Worm (Caenorhabditis elegans) whole organism, L4 larva: ENCODE results near the gene ccpp-6.

Experiments used
- D1046.2 ChIP-seq: fragments of 200-800 bp; sonication (Bioruptor generic); IDR thresholded peaks from 2 replicates; pipeline ENCODE4 v1.3.6; 2022; ENCODE audit warnings: missing genetic modification characterization, missing compliant biosample characterization
- F37D6.2 ChIP-seq: sonication (generic microtip); optimal IDR thresholded peaks from 2 replicates; lab custom pipeline; 2016; ENCODE audit warnings: mild to moderate bottlenecking, missing genetic modification characterization, missing compliant biosample characterization
- R02D3.7 ChIP-seq: fragments of 150-350 bp; sonication (generic microtip); optimal IDR thresholded peaks from 3 replicates; lab custom pipeline; 2014; ENCODE audit warnings: missing biosample characterization, missing genetic modification characterization
- T20F7.1 ChIP-seq: fragments of 200-800 bp; sonication (Bioruptor generic); optimal IDR thresholded peaks from 2 replicates; lab custom pipeline; 2018; ENCODE audit warnings: mild to moderate bottlenecking, missing genetic modification characterization, missing compliant biosample characterization
- Y105C5A.15 ChIP-seq: fragments of 200-800 bp; sonication (Bioruptor generic); IDR thresholded peaks from 2 replicates; pipeline ENCODE4 v1.3.6; 2022; ENCODE audit warnings: missing genetic modification characterization, missing compliant biosample characterization
- Y48G9A.11 ChIP-seq: fragments of 200-800 bp; sonication (Bioruptor generic); IDR thresholded peaks from 2 replicates; pipeline ENCODE4 v1.3.6; 2022; ENCODE audit warnings: missing genetic modification reagents, missing genetic modification characterization, missing compliant biosample characterization
- ZK546.5 ChIP-seq, 2 experiments: sonication (generic microtip); optimal IDR thresholded peaks; 2 replicates each; lab custom pipeline; 2017; ENCODE audit warnings: missing biosample characterization in 2 of 2, missing genetic modification characterization in 2 of 2
- aha-1 ChIP-seq: fragments of 150-350 bp; peaks from one replicate; lab custom pipeline; 2014; ENCODE audit warnings: missing biosample characterization, missing genetic modification characterization
- aly-2 ChIP-seq: sonication (generic microtip); optimal IDR thresholded peaks from 2 replicates; lab custom pipeline; 2018; ENCODE audit warnings: missing biosample characterization, missing genetic modification characterization
- ama-1 ChIP-seq: fragments of 150-350 bp; optimal IDR thresholded peaks from 2 replicates; lab custom pipeline; 2014; ENCODE audit warnings: inconsistent platforms, mixed read lengths
- arid-1 ChIP-seq: fragments of 200-800 bp; sonication (Bioruptor generic); conservative IDR thresholded peaks from 2 replicates; pipeline ENCODE4 v1.3.6; 2022; ENCODE audit warnings: missing genetic modification reagents, missing genetic modification characterization, missing compliant biosample characterization
- ceh-20 ChIP-seq: fragments of 200-800 bp; sonication (Bioruptor generic); IDR thresholded peaks from 2 replicates; pipeline ENCODE4 v1.3.6; 2022; ENCODE audit warnings: missing genetic modification reagents, missing genetic modification characterization, missing compliant biosample characterization
- ces-1 ChIP-seq: fragments of 150-350 bp; sonication (generic microtip); optimal IDR thresholded peaks from 4 replicates; lab custom pipeline; 2014; ENCODE audit warnings: missing biosample characterization, missing genetic modification reagents, missing genetic modification characterization
- ctbp-1 ChIP-seq: fragments of 200-800 bp; sonication (Bioruptor generic); IDR thresholded peaks from 2 replicates; pipeline ENCODE4 v1.3.6; 2022; ENCODE audit warnings: missing genetic modification reagents, missing genetic modification characterization, missing compliant biosample characterization
- daf-16 ChIP-seq, 3 experiments: sonication (generic microtip); optimal IDR thresholded peaks; 2 replicates each; lab custom pipeline; 2016 to 2017; ENCODE audit warnings: missing genetic modification characterization in 3 of 3, missing genetic modification reagents in 3 of 3, mild to moderate bottlenecking in 2 of 3, missing compliant biosample characterization in 2 of 3, missing biosample characterization in 1 of 3, moderate library complexity in 1 of 3
- daf-8 ChIP-seq: fragments of 200-800 bp; sonication (Bioruptor generic); IDR thresholded peaks from 2 replicates; pipeline ENCODE4 v1.3.6; 2022; ENCODE audit warnings: missing genetic modification characterization, missing compliant biosample characterization
- dmd-6 ChIP-seq: fragments of 200-800 bp; sonication (Bioruptor generic); IDR thresholded peaks from 2 replicates; pipeline ENCODE4 v1.3.6; 2022; ENCODE audit warnings: missing genetic modification reagents, missing genetic modification characterization, missing compliant biosample characterization
- dmd-9 ChIP-seq: fragments of 200-800 bp; sonication (Bioruptor generic); IDR thresholded peaks from 2 replicates; pipeline ENCODE4 v1.3.6; 2022; ENCODE audit warnings: missing genetic modification reagents, missing genetic modification characterization, missing compliant biosample characterization
- dpl-1 ChIP-seq: fragments of 150-350 bp; optimal IDR thresholded peaks from 2 replicates; lab custom pipeline; 2014; ENCODE audit warnings: missing biosample characterization, missing genetic modification reagents, missing genetic modification characterization
- dve-1 ChIP-seq: sonication (generic microtip); optimal IDR thresholded peaks from 2 replicates; lab custom pipeline; 2017; ENCODE audit warnings: antibody characterized with exemption, mild to moderate bottlenecking, missing genetic modification characterization, missing compliant biosample characterization; ENCODE audit not compliant: insufficient read depth
- egl-43 ChIP-seq: fragments of 200-800 bp; sonication (Bioruptor generic); IDR thresholded peaks from 2 replicates; pipeline ENCODE4 v1.3.6; 2022; ENCODE audit warnings: missing genetic modification reagents, missing genetic modification characterization, missing compliant biosample characterization
- fkh-10 ChIP-seq: fragments of 150-350 bp; optimal IDR thresholded peaks from 2 replicates; lab custom pipeline; 2014; ENCODE audit warnings: missing biosample characterization, missing genetic modification reagents, missing genetic modification characterization
- hlh-11 ChIP-seq: fragments of 200-800 bp; sonication (Bioruptor generic); optimal IDR thresholded peaks from 2 replicates; lab custom pipeline; 2018; ENCODE audit warnings: mild to moderate bottlenecking, missing genetic modification characterization, missing compliant biosample characterization
- hlh-30 ChIP-seq: sonication (generic microtip); optimal IDR thresholded peaks from 2 replicates; lab custom pipeline; 2017; ENCODE audit warnings: antibody characterized with exemption, mild to moderate bottlenecking, missing genetic modification characterization, missing compliant biosample characterization; ENCODE audit not compliant: insufficient read depth
- jun-1 ChIP-seq: fragments of 150-350 bp; optimal IDR thresholded peaks from 2 replicates; lab custom pipeline; 2014; ENCODE audit warnings: missing biosample characterization, missing genetic modification reagents, missing genetic modification characterization
- lim-7 ChIP-seq: fragments of 200-800 bp; sonication (Bioruptor generic); IDR thresholded peaks from 2 replicates; pipeline ENCODE4 v1.3.6; 2022; ENCODE audit warnings: missing genetic modification characterization, missing compliant biosample characterization
- lin-38 ChIP-seq: fragments of 200-800 bp; sonication (Bioruptor generic); IDR thresholded peaks from 2 replicates; pipeline ENCODE4 v1.3.6; 2022; ENCODE audit warnings: missing genetic modification reagents, missing genetic modification characterization, missing compliant biosample characterization
- lir-3 ChIP-seq: sonication (generic microtip); optimal IDR thresholded peaks from 2 replicates; lab custom pipeline; 2016; ENCODE audit warnings: mild to moderate bottlenecking, missing genetic modification characterization, missing compliant biosample characterization
- lsy-2 ChIP-seq, 2 experiments: fragments of 150-350 bp in 1 of 2; sonication (generic microtip) in 1 of 2; optimal IDR thresholded peaks; 2 replicates each; lab custom pipeline; 2014 to 2017; ENCODE audit warnings: missing biosample characterization in 2 of 2, missing genetic modification characterization in 2 of 2
- madf-5 ChIP-seq, 2 experiments: fragments of 200-800 bp; sonication (Bioruptor generic); IDR thresholded peaks; 2 replicates each; pipeline ENCODE4 v1.3.6; 2022; ENCODE audit warnings: missing compliant biosample characterization in 2 of 2, missing genetic modification characterization in 2 of 2
- madf-9 ChIP-seq: fragments of 200-800 bp; sonication (Bioruptor generic); conservative IDR thresholded peaks from 2 replicates; pipeline ENCODE4 v1.3.6; 2022; ENCODE audit warnings: missing genetic modification reagents, missing genetic modification characterization, missing compliant biosample characterization
- mdl-1 ChIP-seq, 2 experiments: fragments of 150-350 bp in 1 of 2; sonication (generic microtip) in 1 of 2; optimal IDR thresholded peaks; 2 replicates each; lab custom pipeline; 2014 to 2017; ENCODE audit warnings: missing biosample characterization in 2 of 2, missing genetic modification characterization in 2 of 2
- mep-1 ChIP-seq: fragments of 150-350 bp; sonication (generic microtip); optimal IDR thresholded peaks from 3 replicates; lab custom pipeline; 2014; ENCODE audit warnings: missing biosample characterization, missing genetic modification characterization
- mes-2 ChIP-seq: sonication (generic microtip); optimal IDR thresholded peaks from 2 replicates; lab custom pipeline; 2016; ENCODE audit warnings: missing genotype, mild to moderate bottlenecking, missing genetic modification characterization, missing compliant biosample characterization; ENCODE audit not compliant: poor library complexity, severe bottlenecking
- mxl-3 ChIP-seq: fragments of 200-800 bp; sonication (Bioruptor generic); optimal IDR thresholded peaks from 2 replicates; lab custom pipeline; 2018; ENCODE audit warnings: mild to moderate bottlenecking, missing genetic modification characterization, missing compliant biosample characterization
- nhr-10 ChIP-seq: fragments of 150-350 bp; optimal IDR thresholded peaks from 2 replicates; lab custom pipeline; 2014; ENCODE audit warnings: missing biosample characterization, missing genetic modification characterization
- nhr-25 ChIP-seq: sonication (generic microtip); optimal IDR thresholded peaks from 2 replicates; lab custom pipeline; 2017; ENCODE audit warnings: missing genetic modification characterization, mild to moderate bottlenecking, missing compliant biosample characterization, antibody characterized with exemption, moderate library complexity, borderline replicate concordance; ENCODE audit not compliant: insufficient read depth
- nhr-28 ChIP-seq: fragments of 150-350 bp; optimal IDR thresholded peaks from 2 replicates; lab custom pipeline; 2014; ENCODE audit warnings: missing biosample characterization, missing genetic modification characterization
- nhr-76 ChIP-seq: fragments of 150-350 bp; optimal IDR thresholded peaks from 2 replicates; lab custom pipeline; 2014; ENCODE audit warnings: missing biosample characterization, missing genetic modification characterization
- nhr-77 ChIP-seq: fragments of 150-350 bp; optimal IDR thresholded peaks from 2 replicates; lab custom pipeline; 2014; ENCODE audit warnings: missing biosample characterization, missing genetic modification characterization
- sdz-12 ChIP-seq: fragments of 200-800 bp; sonication (Bioruptor generic); optimal IDR thresholded peaks from 2 replicates; lab custom pipeline; 2018; ENCODE audit warnings: mild to moderate bottlenecking, missing genetic modification characterization, missing compliant biosample characterization
- snpc-1.2 ChIP-seq: fragments of 200-800 bp; sonication (Bioruptor generic); IDR thresholded peaks from 2 replicates; pipeline ENCODE4 v1.3.6; 2022; ENCODE audit warnings: missing genetic modification reagents, missing genetic modification characterization, missing compliant biosample characterization
- spr-1 ChIP-seq: sonication (generic microtip); optimal IDR thresholded peaks from 2 replicates; lab custom pipeline; 2016; ENCODE audit warnings: mild to moderate bottlenecking, missing genetic modification characterization, missing compliant biosample characterization
- tag-97 ChIP-seq: fragments of 200-800 bp; sonication (Bioruptor generic); IDR thresholded peaks from 2 replicates; pipeline ENCODE4 v1.3.6; 2022; ENCODE audit warnings: missing genetic modification characterization, missing compliant biosample characterization
- unc-39 ChIP-seq: sonication (generic microtip); optimal IDR thresholded peaks from 2 replicates; lab custom pipeline; 2017; ENCODE audit warnings: missing biosample characterization, missing genetic modification characterization
- unc-62 ChIP-seq, 3 experiments: fragments of 150-350 bp in 1 of 3; sonication (generic microtip); optimal IDR thresholded peaks in 2 of 3; peaks in 1 of 3; 1 replicate in 1 of 3; 2 replicates in 2 of 3; lab custom pipeline; 2014 to 2017; ENCODE audit warnings: missing biosample characterization in 3 of 3, missing genetic modification characterization in 3 of 3, missing genetic modification reagents in 3 of 3, missing genotype in 1 of 3
- vab-7 ChIP-seq: fragments of 200-800 bp; sonication (Bioruptor generic); IDR thresholded peaks from 2 replicates; pipeline ENCODE4 v1.3.6; 2022; ENCODE audit warnings: missing genetic modification reagents, missing genetic modification characterization, missing compliant biosample characterization
- zag-1 ChIP-seq: fragments of 150-350 bp; optimal IDR thresholded peaks from 2 replicates; lab custom pipeline; 2014; ENCODE audit warnings: missing biosample characterization, missing genetic modification characterization
- ztf-7 ChIP-seq: fragments of 150-350 bp; optimal IDR thresholded peaks from 2 replicates; lab custom pipeline; 2014; ENCODE audit warnings: missing biosample characterization, missing genetic modification characterization

The ccpp-6 gene

ce11 chrII:5426470-5426869 is 39.4 kb upstream of the ccpp-6 start:
- TF ChIP-seq nhr-28 (tag; lab: Kevin White, UChicago), result peak; percentile 19
- TF ChIP-seq aly-2, result no peak

ce11 chrII:5426054-5426453 is 38.9 kb upstream of the ccpp-6 start:
- peak in 1 of 2 experiments; percentile 78 for TF ChIP-seq mdl-1 (tag; optimal IDR thresholded peaks at IDR 0.05; lab: Kevin White, UChicago)
- TF ChIP-seq snpc-1.2 (GFP tag; lab: Robert Waterston, UW), result no peak
- no peak for TF ChIP-seq daf-8 (GFP tag; lab: Robert Waterston, UW)
- TF ChIP-seq egl-43 (GFP tag; lab: Robert Waterston, UW), result no peak
- TF ChIP-seq sdz-12 (GFP tag; lab: Kevin White, UChicago), result no peak
- no peak for TF ChIP-seq D1046.2
- no peak for TF ChIP-seq aly-2
- peak; percentile 41 for TF ChIP-seq mes-2 (tag; lab: Kevin White, UChicago)
- TF ChIP-seq nhr-10 (tag; lab: Kevin White, UChicago), result no peak
- TF ChIP-seq nhr-76, result no peak
- peak; percentile 78 for TF ChIP-seq mep-1 (tag; lab: Kevin White, UChicago)
- no peak for TF ChIP-seq jun-1 (tag; lab: Kevin White, UChicago)
- TF ChIP-seq fkh-10 (GFP tag; lab: Kevin White, UChicago), result no peak
- no peak for TF ChIP-seq ceh-20
- no peak for TF ChIP-seq ctbp-1 (GFP tag; lab: Robert Waterston, UW)
- no peak for TF ChIP-seq madf-9 (GFP tag; lab: Robert Waterston, UW)
- peak in 1 of 2 experiments; percentile 69 for TF ChIP-seq lsy-2 (tag; optimal IDR thresholded peaks at IDR 0.05; lab: Kevin White, UChicago)
- no peak for TF ChIP-seq R02D3.7
- no peak for TF ChIP-seq tag-97 (GFP tag; lab: Robert Waterston, UW)
- no peak for TF ChIP-seq vab-7 (GFP tag; lab: Robert Waterston, UW)
- TF ChIP-seq zag-1 (tag; lab: Kevin White, UChicago), result no peak
- TF ChIP-seq lir-3, result no peak
- TF ChIP-seq madf-5 (GFP tag; IDR thresholded peaks at IDR 0.05; lab: Robert Waterston, UW), result no peak
- no peak for TF ChIP-seq lim-7
- TF ChIP-seq dpl-1 (GFP tag; lab: Kevin White, UChicago), result peak; percentile 16
- peak; percentile 58 for TF ChIP-seq mxl-3 (GFP tag; lab: Kevin White, UChicago)
- TF ChIP-seq T20F7.1, result no peak
- TF ChIP-seq ztf-7, result no peak
- TF ChIP-seq dmd-9 (GFP tag; lab: Robert Waterston, UW), result no peak
- TF ChIP-seq unc-39 (tag; lab: Kevin White, UChicago), result no peak
- TF ChIP-seq Y48G9A.11 (GFP tag; lab: Robert Waterston, UW), result no peak
- 0 out of 2 replicates have a peak, but pooled peaks have one; percentile 9 for TF ChIP-seq lin-38
- no peak for TF ChIP-seq aha-1 (tag; lab: Kevin White, UChicago)
- peak in 1 of 2 experiments; percentile 51 for TF ChIP-seq unc-62 (GFP tag; optimal IDR thresholded peaks at IDR 0.05 in 1 of 2; lab: Kevin White, UChicago)
- TF ChIP-seq unc-62 (tag; optimal IDR thresholded peaks at IDR 0.05; lab: Kevin White, UChicago), result no peak
- TF ChIP-seq nhr-25 (tag; lab: Kevin White, UChicago), result peak; percentile 60
- TF ChIP-seq F37D6.2, result no peak
- TF ChIP-seq nhr-77 (tag; lab: Kevin White, UChicago), result peak; percentile 63
- TF ChIP-seq spr-1 (tag; lab: Kevin White, UChicago), result no peak
- no peak for TF ChIP-seq ama-1
- peak; percentile 38; the same call in 1 of the 2 replicates for TF ChIP-seq dmd-6 (GFP tag; lab: Robert Waterston, UW)
- TF ChIP-seq daf-16 (GFP tag; optimal IDR thresholded peaks at IDR 0.05; lab: Kevin White, UChicago), result no peak
- TF ChIP-seq daf-16 (tag; optimal IDR thresholded peaks at IDR 0.05; lab: Kevin White, UChicago), result peak; percentile 63
- peak; percentile 77 for TF ChIP-seq hlh-11
- TF ChIP-seq Y105C5A.15, result no peak
- TF ChIP-seq dve-1 (tag; lab: Kevin White, UChicago), result peak; percentile 51
- TF ChIP-seq ZK546.5 (tag; optimal IDR thresholded peaks at IDR 0.05; lab: Kevin White, UChicago), result no peak
- TF ChIP-seq hlh-30 (tag; lab: Kevin White, UChicago), result peak; percentile 97
- TF ChIP-seq ces-1, result no peak
- TF ChIP-seq arid-1 (GFP tag; lab: Robert Waterston, UW), result no peak
